Fruit fly (Drosophila melanogaster) whole organism, embryonic: Measurements from ENCODE around the gene CG44040.

ENCODE experiments used
- Aef1 ChIP-seq: fragments of 200-800 bp; sonication (Bioruptor generic); IDR thresholded peaks from 3 replicates; pipeline ENCODE4 v1.3.6; 2022; ENCODE audit warnings: missing biosample characterization, missing genetic modification characterization
- Awh ChIP-seq: fragments of 200-800 bp; sonication (Bioruptor generic); IDR thresholded peaks from 2 replicates; pipeline ENCODE4, ENCODE4 v1.3.6; 2022; ENCODE audit warnings: missing biosample characterization, missing genetic modification characterization
- BtbVII ChIP-seq: fragments of 200-800 bp; sonication (Bioruptor generic); optimal IDR thresholded peaks from 3 replicates; lab custom pipeline; 2017; ENCODE audit warnings: missing biosample characterization, mild to moderate bottlenecking, missing genetic modification characterization
- CG10959 ChIP-seq: fragments of 200-800 bp; sonication (Bioruptor generic); IDR thresholded peaks from 2 replicates; pipeline ENCODE4 v1.3.6; 2022; ENCODE audit warnings: missing biosample characterization, missing genetic modification characterization
- CG11247 ChIP-seq: fragments of 200-800 bp; sonication (Bioruptor generic); IDR thresholded peaks from 2 replicates; pipeline ENCODE4 v1.3.6; 2022; ENCODE audit warnings: missing biosample characterization, missing genetic modification characterization
- CG12744 ChIP-seq: fragments of 200-800 bp; sonication (Bioruptor generic); optimal IDR thresholded peaks from 2 replicates; lab custom pipeline; 2016; ENCODE audit warnings: missing biosample characterization, missing genetic modification characterization
- CG15011 ChIP-seq: fragments of 200-800 bp; sonication (Bioruptor generic); optimal IDR thresholded peaks from 3 replicates; lab custom pipeline; 2018; ENCODE audit warnings: missing biosample characterization, mild to moderate bottlenecking, missing genetic modification characterization
- CG17361 ChIP-seq: fragments of 200-800 bp; sonication (Bioruptor generic); IDR thresholded peaks from 3 replicates; pipeline ENCODE4 v1.3.6; 2022; ENCODE audit warnings: missing biosample characterization, missing genetic modification characterization
- CG2116 ChIP-seq: fragments of 200-800 bp; sonication (Bioruptor generic); optimal IDR thresholded peaks from 3 replicates; lab custom pipeline; 2018; ENCODE audit warnings: missing biosample characterization, mild to moderate bottlenecking, missing genetic modification characterization
- CG2129 ChIP-seq: fragments of 200-800 bp; sonication (Bioruptor generic); IDR thresholded peaks from 2 replicates; pipeline ENCODE4 v1.3.6; 2022; ENCODE audit warnings: missing biosample characterization, missing genetic modification characterization; ENCODE audit not compliant: partially characterized antibody
- CG2889 ChIP-seq: fragments of 200-800 bp; sonication (Bioruptor generic); IDR thresholded peaks from 3 replicates; pipeline ENCODE4 v1.3.6; 2022; ENCODE audit warnings: missing biosample characterization, missing genetic modification characterization
- CG31365 ChIP-seq: fragments of 200-800 bp; sonication (Bioruptor generic); optimal IDR thresholded peaks from 2 replicates; lab custom pipeline; 2018; ENCODE audit warnings: missing biosample characterization, mild to moderate bottlenecking, missing genetic modification characterization
- CG32532 ChIP-seq: fragments of 200-800 bp; sonication (Bioruptor generic); IDR thresholded peaks from 2 replicates; pipeline ENCODE4 v1.3.6; 2022; ENCODE audit warnings: missing biosample characterization, missing genetic modification characterization
- CG33213 ChIP-seq: fragments of 200-800 bp; sonication (Bioruptor generic); optimal IDR thresholded peaks from 3 replicates; lab custom pipeline; 2016; ENCODE audit warnings: missing biosample characterization, missing genetic modification characterization
- CG4730 ChIP-seq: fragments of 200-800 bp; sonication (Bioruptor generic); IDR thresholded peaks from 2 replicates; pipeline ENCODE4 v1.3.6; 2022; ENCODE audit warnings: missing biosample characterization, missing genetic modification characterization
- CG4854 ChIP-seq: fragments of 200-800 bp; sonication (Bioruptor generic); optimal IDR thresholded peaks from 2 replicates; lab custom pipeline; 2016; ENCODE audit warnings: missing biosample characterization, missing genetic modification characterization, inconsistent platforms
- CG7987 ChIP-seq: fragments of 200-800 bp; sonication (Bioruptor generic); optimal IDR thresholded peaks from 2 replicates; lab custom pipeline; 2018; ENCODE audit warnings: missing biosample characterization, mild to moderate bottlenecking, missing genetic modification characterization, moderate library complexity
- CG8281 ChIP-seq: fragments of 200-800 bp; sonication (Bioruptor generic); optimal IDR thresholded peaks from 2 replicates; lab custom pipeline; 2018; ENCODE audit warnings: missing biosample characterization, mild to moderate bottlenecking, missing genetic modification characterization, moderate library complexity
- CG8359 ChIP-seq: fragments of 200-800 bp; sonication (Bioruptor generic); optimal IDR thresholded peaks from 2 replicates; lab custom pipeline; 2017; ENCODE audit warnings: missing biosample characterization, mild to moderate bottlenecking, missing genetic modification characterization, borderline replicate concordance
- CG8388 ChIP-seq: fragments of 200-800 bp; sonication (Bioruptor generic); optimal IDR thresholded peaks from 2 replicates; lab custom pipeline; 2019; ENCODE audit warnings: missing biosample characterization, mild to moderate bottlenecking, missing genetic modification characterization, moderate library complexity
- CG8765 ChIP-seq: fragments of 200-800 bp; sonication (Bioruptor generic); IDR thresholded peaks from 2 replicates; pipeline ENCODE4 v1.3.6; 2022; ENCODE audit warnings: missing biosample characterization, missing genetic modification characterization
- CG9817 ChIP-seq: fragments of 200-800 bp; sonication (Bioruptor generic); optimal IDR thresholded peaks from 2 replicates; lab custom pipeline; 2018; ENCODE audit warnings: missing biosample characterization, mild to moderate bottlenecking, missing genetic modification characterization, moderate library complexity
- Camta ChIP-seq: fragments of 200-800 bp; sonication (Bioruptor generic); optimal IDR thresholded peaks from 2 replicates; lab custom pipeline; 2016; ENCODE audit warnings: missing biosample characterization, missing genetic modification characterization
- Chrac-16 ChIP-seq: fragments of 200-800 bp; sonication (Bioruptor generic); optimal IDR thresholded peaks from 3 replicates; lab custom pipeline; 2016; ENCODE audit warnings: missing biosample characterization, missing genetic modification characterization
- Dp ChIP-seq: fragments of 200-800 bp; sonication (Bioruptor generic); optimal IDR thresholded peaks from 2 replicates; lab custom pipeline; 2018; ENCODE audit warnings: missing biosample characterization, mild to moderate bottlenecking, missing genetic modification characterization, moderate library complexity
- HmgZ ChIP-seq: fragments of 200-800 bp; sonication (Bioruptor generic); optimal IDR thresholded peaks from 2 replicates; lab custom pipeline; 2018; ENCODE audit warnings: missing biosample characterization, mild to moderate bottlenecking, missing genetic modification characterization
- Hsf ChIP-seq: fragments of 200-800 bp; sonication (Bioruptor generic); optimal IDR thresholded peaks from 3 replicates; lab custom pipeline; 2016; ENCODE audit warnings: missing biosample characterization, missing genetic modification characterization
- Lim3 ChIP-seq: fragments of 200-800 bp; sonication (Bioruptor generic); IDR thresholded peaks from 2 replicates; pipeline ENCODE4 v1.3.6; 2022; ENCODE audit warnings: missing biosample characterization, missing genetic modification characterization
- Mrtf ChIP-seq: fragments of 200-800 bp; sonication (Bioruptor generic); IDR thresholded peaks from 3 replicates; pipeline ENCODE4 v1.3.6; 2022; ENCODE audit warnings: missing biosample characterization, missing genetic modification characterization
- Ptx1 ChIP-seq: fragments of 200-800 bp; sonication (Bioruptor generic); IDR thresholded peaks from 2 replicates; pipeline ENCODE4 v1.3.6; 2022; ENCODE audit warnings: missing biosample characterization, missing genetic modification characterization
- Scr ChIP-seq: fragments of 200-800 bp; sonication (Bioruptor generic); IDR thresholded peaks from 2 replicates; pipeline ENCODE4 v1.3.6; 2022; ENCODE audit warnings: missing biosample characterization, missing genetic modification characterization; ENCODE audit not compliant: partially characterized antibody
- Usf ChIP-seq: fragments of 200-800 bp; sonication (Bioruptor generic); optimal IDR thresholded peaks from 2 replicates; lab custom pipeline; 2017; ENCODE audit warnings: missing genotype, missing biosample characterization, missing genetic modification characterization
- chinmo ChIP-seq: fragments of 200-800 bp; sonication (Bioruptor generic); IDR thresholded peaks from 4 replicates; pipeline ENCODE4 v1.3.6; 2022; ENCODE audit warnings: missing biosample characterization, missing genetic modification characterization; ENCODE audit not compliant: partially characterized antibody
- crc ChIP-seq: fragments of 200-800 bp; sonication (Bioruptor generic); optimal IDR thresholded peaks from 2 replicates; lab custom pipeline; 2016; ENCODE audit warnings: missing biosample characterization, missing genetic modification characterization
- disco-r ChIP-seq: fragments of 200-800 bp; sonication (Bioruptor generic); optimal IDR thresholded peaks from 2 replicates; lab custom pipeline; 2016; ENCODE audit warnings: missing biosample characterization, missing genetic modification characterization
- ems ChIP-seq: fragments of 200-800 bp; sonication (Bioruptor generic); optimal IDR thresholded peaks from 3 replicates; lab custom pipeline; 2016; ENCODE audit warnings: missing biosample characterization, missing genetic modification characterization
- fd96Cb ChIP-seq: fragments of 200-800 bp; sonication (Bioruptor generic); optimal IDR thresholded peaks from 2 replicates; lab custom pipeline; 2018; ENCODE audit warnings: missing biosample characterization, mild to moderate bottlenecking, missing genetic modification characterization, moderate library complexity
- gcm ChIP-seq: fragments of 200-800 bp; sonication (Bioruptor generic); optimal IDR thresholded peaks from 2 replicates; lab custom pipeline; 2019; ENCODE audit warnings: missing biosample characterization, mild to moderate bottlenecking, missing genetic modification characterization, moderate library complexity
- gcm2 ChIP-seq: fragments of 200-800 bp; sonication (Bioruptor generic); optimal IDR thresholded peaks from 2 replicates; lab custom pipeline; 2016; ENCODE audit warnings: missing biosample characterization, missing genetic modification characterization
- inv ChIP-seq: fragments of 200-800 bp; sonication (Bioruptor generic); IDR thresholded peaks from 2 replicates; pipeline ENCODE4 v1.3.6; 2022; ENCODE audit warnings: missing biosample characterization, missing genetic modification characterization; ENCODE audit not compliant: partially characterized antibody
- nerfin-1 ChIP-seq: fragments of 200-800 bp; sonication (Bioruptor generic); optimal IDR thresholded peaks from 3 replicates; lab custom pipeline; 2019; ENCODE audit warnings: missing biosample characterization, mild to moderate bottlenecking, missing genetic modification characterization, moderate library complexity
- oc ChIP-seq: fragments of 200-800 bp; sonication (Bioruptor generic); optimal IDR thresholded peaks from 2 replicates; lab custom pipeline; 2018; ENCODE audit warnings: missing biosample characterization, mild to moderate bottlenecking, missing genetic modification characterization, moderate library complexity
- otp ChIP-seq: fragments of 200-800 bp; sonication (Bioruptor generic); IDR thresholded peaks from 3 replicates; pipeline ENCODE4, ENCODE4 v1.3.6; 2022; ENCODE audit warnings: missing biosample characterization, missing genetic modification characterization
- rib ChIP-seq: fragments of 200-800 bp; sonication (Bioruptor generic); IDR thresholded peaks from 2 replicates; pipeline ENCODE4 v1.3.6; 2022; ENCODE audit warnings: missing biosample characterization, missing genetic modification characterization
- sc ChIP-seq, 3 experiments: fragments of >200 bp in 2 of 3; fragments of 200-800 bp in 1 of 3; sonication (Bioruptor generic) in 1 of 3; optimal IDR thresholded peaks; 2 replicates in 2 of 3; 3 replicates in 1 of 3; lab custom pipeline; 2017; ENCODE audit warnings: mild to moderate bottlenecking in 1 of 3, missing biosample characterization in 1 of 3, missing genetic modification characterization in 1 of 3, missing genetic modification reagents in 1 of 3
- sima ChIP-seq: fragments of 200-800 bp; sonication (Bioruptor generic); optimal IDR thresholded peaks from 2 replicates; lab custom pipeline; 2016; ENCODE audit warnings: missing biosample characterization, missing genetic modification characterization
- vvl ChIP-seq: fragments of 200-800 bp; sonication (Bioruptor generic); IDR thresholded peaks from 2 replicates; pipeline ENCODE4 v1.3.6; 2022; ENCODE audit warnings: missing biosample characterization, missing genetic modification characterization
- wdn ChIP-seq: fragments of 200-800 bp; sonication (Bioruptor generic); IDR thresholded peaks from 2 replicates; pipeline ENCODE4 v1.3.6; 2022; ENCODE audit warnings: missing biosample characterization, missing genetic modification characterization

CG44040 gene

dm6 chr3R:15277926-15278869 lies 42.0 kb upstream of the CG44040 start, which contains the start of the genes MRG15 and Tm1 (continued):
- TF ChIP-seq CG11247 (GFP tag; lab: Robert Waterston, UW): no peak
- TF ChIP-seq Scr (GFP tag; lab: Robert Waterston, UW): peak; percentile 73
- no peak for TF ChIP-seq CG32532 (GFP tag; lab: Robert Waterston, UW)
- TF ChIP-seq Dp (GFP tag; lab: Kevin White, UChicago): peak; percentile 88
- peak; percentile 67 for TF ChIP-seq CG2116 (GFP tag; lab: Kevin White, UChicago)
- no peak for TF ChIP-seq otp (GFP tag; lab: Robert Waterston, UW)
- no peak for TF ChIP-seq CG8359 (GFP tag; lab: Kevin White, UChicago)
- no peak for TF ChIP-seq fd96Cb
- peak; percentile 65; the same call in 1 of the 4 replicates for TF ChIP-seq chinmo
- TF ChIP-seq Awh (GFP tag; lab: Robert Waterston, UW): no peak
- TF ChIP-seq Lim3: no peak
- TF ChIP-seq wdn (GFP tag; lab: Robert Waterston, UW): no peak
- TF ChIP-seq CG2129 (GFP tag; lab: Robert Waterston, UW): 0 out of 2 replicates have a peak, but pooled peaks have one; percentile 19
- no peak for TF ChIP-seq CG9817 (tag; lab: Kevin White, UChicago)
- no peak for TF ChIP-seq Chrac-16 (GFP tag; lab: Kevin White, UChicago)
- TF ChIP-seq CG12744 (GFP tag; lab: Kevin White, UChicago): no peak
- no peak for TF ChIP-seq oc (tag; lab: Kevin White, UChicago)
- no peak for TF ChIP-seq nerfin-1
- no peak for TF ChIP-seq gcm (GFP tag; lab: Kevin White, UChicago)
- TF ChIP-seq inv: peak; percentile 49; the same call in 1 of the 2 replicates
- TF ChIP-seq crc (GFP tag; lab: Kevin White, UChicago): no peak
- TF ChIP-seq Aef1 (GFP tag; lab: Robert Waterston, UW): no peak
- peak; percentile 40 for TF ChIP-seq HmgZ (tag; lab: Kevin White, UChicago)
- no peak for TF ChIP-seq BtbVII
- no peak for TF ChIP-seq ems (GFP tag; lab: Kevin White, UChicago)
- TF ChIP-seq CG15011 (GFP tag; lab: Kevin White, UChicago): no peak
- TF ChIP-seq CG2889: no peak
- TF ChIP-seq CG17361 (GFP tag; lab: Robert Waterston, UW): 0 out of 3 replicates have a peak, but pooled peaks have one; percentile 10
- TF ChIP-seq sc (optimal IDR thresholded peaks at IDR 0.05; lab: Kevin White, UChicago): no peak
- no peak for TF ChIP-seq sc (GFP tag; optimal IDR thresholded peaks at IDR 0.05; lab: Kevin White, UChicago)
- TF ChIP-seq CG31365 (tag; lab: Kevin White, UChicago): no peak
- TF ChIP-seq gcm2 (GFP tag; lab: Kevin White, UChicago): no peak
- TF ChIP-seq CG8388 (GFP tag; lab: Kevin White, UChicago): no peak
- no peak for TF ChIP-seq CG8765 (GFP tag; lab: Robert Waterston, UW)
- no peak for TF ChIP-seq Mrtf
- TF ChIP-seq CG33213 (GFP tag; lab: Kevin White, UChicago): no peak
- no peak for TF ChIP-seq rib
- TF ChIP-seq vvl: peak; percentile 27; the same call in 1 of the 2 replicates
- no peak for TF ChIP-seq Camta (GFP tag; lab: Kevin White, UChicago)
- no peak for TF ChIP-seq Hsf (GFP tag; lab: Kevin White, UChicago)
- TF ChIP-seq sima (GFP tag; lab: Kevin White, UChicago): no peak
- TF ChIP-seq CG10959: no peak
- no peak for TF ChIP-seq CG4854 (GFP tag; lab: Kevin White, UChicago)
- TF ChIP-seq Usf (GFP tag; lab: Kevin White, UChicago): no peak
- TF ChIP-seq CG7987 (GFP tag; lab: Kevin White, UChicago): no peak
- no peak for TF ChIP-seq Ptx1 (GFP tag; lab: Robert Waterston, UW)
- no peak for TF ChIP-seq disco-r (GFP tag; lab: Kevin White, UChicago)
- no peak for TF ChIP-seq CG8281 (tag; lab: Kevin White, UChicago)
- no peak for TF ChIP-seq CG4730
